Fruit fly (Drosophila melanogaster): ENCODE data around the gene CG32037.
A peak's percentile ranks its signal among the peaks of the same experiment; 100 is the strongest.

CG32037 gene

dm6 chr3L:9509037-9509830 lies 17.2 kb upstream of the CG32037 start, which contains the start of gene CG3408 (continued):
- TF ChIP-seq Gsc (GFP tag; IDR thresholded peaks at IDR 0.05): no peak
- TF ChIP-seq CG15479 (GFP tag; optimal IDR thresholded peaks at IDR 0.05): no peak
- peak; percentile 64; the same call in 1 of the 2 replicates for TF ChIP-seq seq (GFP tag; IDR thresholded peaks at IDR 0.05)
- TF ChIP-seq CG12299 (tag; optimal IDR thresholded peaks at IDR 0.05): no peak
- no peak for TF ChIP-seq Neu2 (GFP tag; optimal IDR thresholded peaks at IDR 0.05; ENCODE audit: borderline replicate concordance)
- no peak for TF ChIP-seq CG16815 (GFP tag; optimal IDR thresholded peaks at IDR 0.05)
- peak; percentile 86 for TF ChIP-seq Vsx1 (GFP tag; optimal IDR thresholded peaks at IDR 0.05)
- no peak for TF ChIP-seq CG18619 (GFP tag; optimal IDR thresholded peaks at IDR 0.05)
- no peak for TF ChIP-seq CG17568 (GFP tag; optimal IDR thresholded peaks at IDR 0.05)
- no peak for TF ChIP-seq CG32767 (GFP tag; IDR thresholded peaks at IDR 0.05)
- no peak for TF ChIP-seq BtbVII (GFP tag; optimal IDR thresholded peaks at IDR 0.05)
- no peak for TF ChIP-seq Tbp (GFP tag; optimal IDR thresholded peaks at IDR 0.05)
- TF ChIP-seq CG32772 (GFP tag; IDR thresholded peaks at IDR 0.05): no peak
- no peak for TF ChIP-seq CG14441 (GFP tag; IDR thresholded peaks at IDR 0.05)
- TF ChIP-seq CG8924 (tag; optimal IDR thresholded peaks at IDR 0.05): peak; percentile 43
- no peak for TF ChIP-seq CG1602 (GFP tag; optimal IDR thresholded peaks at IDR 0.05)
- TF ChIP-seq sc (optimal IDR thresholded peaks at IDR 0.05): no peak
- no peak for TF ChIP-seq sc (GFP tag; optimal IDR thresholded peaks at IDR 0.05)
- peak; percentile 7 for TF ChIP-seq CG12104 (GFP tag; optimal IDR thresholded peaks at IDR 0.05)
- no peak for TF ChIP-seq ems (GFP tag; optimal IDR thresholded peaks at IDR 0.05)
- no peak for TF ChIP-seq sens-2 (GFP tag; IDR thresholded peaks at IDR 0.05)
- no peak for TF ChIP-seq Jarid2 (GFP tag; optimal IDR thresholded peaks at IDR 0.05)
- peak; percentile 64 for TF ChIP-seq sqz (GFP tag; optimal IDR thresholded peaks at IDR 0.05)
- TF ChIP-seq CG4282 (GFP tag; optimal IDR thresholded peaks at IDR 0.05): no peak
- no peak for TF ChIP-seq hth (optimal IDR thresholded peaks at IDR 0.05)
- peak; percentile 71 for TF ChIP-seq HmgZ (tag; optimal IDR thresholded peaks at IDR 0.05)
- TF ChIP-seq Lpt (GFP tag; optimal IDR thresholded peaks at IDR 0.05): no peak
- TF ChIP-seq Ptx1 (GFP tag; IDR thresholded peaks at IDR 0.05): no peak
- no peak for TF ChIP-seq CG10274 (GFP tag; optimal IDR thresholded peaks at IDR 0.05)
- TF ChIP-seq CG1832 (GFP tag; optimal IDR thresholded peaks at IDR 0.05): peak; percentile 82
- TF ChIP-seq CG13287 (GFP tag; IDR thresholded peaks at IDR 0.05; ENCODE audit: partially characterized antibody): peak; percentile 57; the same call in 1 of the 2 replicates
- no peak for TF ChIP-seq CG13296 (GFP tag; optimal IDR thresholded peaks at IDR 0.05)
- TF ChIP-seq toy (GFP tag; IDR thresholded peaks at IDR 0.05): no peak
- no peak for TF ChIP-seq bowl (GFP tag; IDR thresholded peaks at IDR 0.05)
- no peak for TF ChIP-seq Side (GFP tag; optimal IDR thresholded peaks at IDR 0.05)
- no peak for TF ChIP-seq CoRest (tag; optimal IDR thresholded peaks at IDR 0.05)
- no peak for TF ChIP-seq prd (optimal IDR thresholded peaks at IDR 0.05)
- TF ChIP-seq prd (GFP tag; IDR thresholded peaks at IDR 0.05): no peak
- TF ChIP-seq CG12071 (GFP tag; optimal IDR thresholded peaks at IDR 0.05): no peak
- no peak for TF ChIP-seq ftz-f1 (GFP tag; optimal IDR thresholded peaks at IDR 0.05)
- peak; percentile 94 for TF ChIP-seq CG4360 (GFP tag; IDR thresholded peaks at IDR 0.05)
- peak; percentile 21; the same call in 1 of the 2 replicates for TF ChIP-seq Adf1 (GFP tag; IDR thresholded peaks at IDR 0.05)
- TF ChIP-seq CG5180 (GFP tag; optimal IDR thresholded peaks at IDR 0.05): no peak
- no peak for TF ChIP-seq org-1 (GFP tag; optimal IDR thresholded peaks at IDR 0.05)
- no peak for TF ChIP-seq CG8388 (GFP tag; optimal IDR thresholded peaks at IDR 0.05)
- no peak for TF ChIP-seq CG4424 (GFP tag; optimal IDR thresholded peaks at IDR 0.05)
- TF ChIP-seq Mrtf (GFP tag; IDR thresholded peaks at IDR 0.05): no peak
- TF ChIP-seq BEAF-32 (GFP tag; optimal IDR thresholded peaks at IDR 0.05): peak; percentile 66
- TF ChIP-seq maf-S (GFP tag; optimal IDR thresholded peaks at IDR 0.05): no peak
- no peak for TF ChIP-seq dimm (GFP tag; IDR thresholded peaks at IDR 0.05)
- TF ChIP-seq Dbx (GFP tag; IDR thresholded peaks at IDR 0.05): 0 out of 3 replicates have a peak, but pooled peaks have one; percentile 7

Data from whole organism, embryonic.